Worm (Caenorhabditis elegans): Measurements from ENCODE around the gene pat-2.

Gene pat-2

DNA sequence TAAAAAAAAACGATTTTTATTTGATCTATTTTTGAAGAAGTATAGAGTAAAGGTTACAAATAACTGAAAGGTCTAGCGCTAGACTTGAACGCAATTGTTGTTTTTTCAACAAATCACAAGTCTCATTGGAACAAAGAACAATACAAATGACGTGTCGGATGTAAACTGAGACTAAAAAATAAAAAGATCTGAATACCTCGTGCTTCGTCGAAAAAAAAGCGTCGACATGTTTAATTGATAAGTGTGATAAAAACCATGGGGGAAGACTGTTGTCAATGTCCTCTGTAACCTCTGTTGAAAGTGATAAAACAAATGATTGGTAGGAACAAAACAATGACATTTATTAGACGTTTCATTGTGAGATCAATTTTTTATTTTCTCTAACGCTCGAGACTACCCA is 36.0 kb upstream of the pat-2 start:
- TF ChIP-seq ztf-11 (tag; optimal IDR thresholded peaks at IDR 0.05) = no peak
- TF ChIP-seq T26A8.4 (GFP tag; IDR thresholded peaks at IDR 0.05) = no peak
- TF ChIP-seq aly-2 (tag; optimal IDR thresholded peaks at IDR 0.05) = no peak
- TF ChIP-seq unc-130 (GFP tag; optimal IDR thresholded peaks at IDR 0.05) = no peak
- TF ChIP-seq lin-39 (tag; optimal IDR thresholded peaks at IDR 0.05) = no peak
- no peak for TF ChIP-seq duxl-1 (tag; optimal IDR thresholded peaks at IDR 0.05; ENCODE audit: poor library complexity)
- no peak for TF ChIP-seq lir-3 (tag; optimal IDR thresholded peaks at IDR 0.05)
- no peak for TF ChIP-seq zip-11 (GFP tag; IDR thresholded peaks at IDR 0.05)
- TF ChIP-seq hlh-11 (tag; optimal IDR thresholded peaks at IDR 0.05) = peak; percentile 88
- no peak for TF ChIP-seq ceh-28 (tag; optimal IDR thresholded peaks at IDR 0.05)
- TF ChIP-seq ceh-20 (GFP tag; IDR thresholded peaks at IDR 0.05) = no peak
- no peak for TF ChIP-seq ces-1 (GFP tag; optimal IDR thresholded peaks at IDR 0.05)
- TF ChIP-seq ceh-44 (GFP tag; IDR thresholded peaks at IDR 0.05) = no peak
- no peak for TF ChIP-seq ZK337.2 (GFP tag; IDR thresholded peaks at IDR 0.05)
- no peak for TF ChIP-seq Y5F2A.4 (GFP tag; optimal IDR thresholded peaks at IDR 0.05)
- TF ChIP-seq vab-7 (GFP tag; IDR thresholded peaks at IDR 0.05) = no peak
- no peak for TF ChIP-seq Y48G9A.11 (GFP tag; IDR thresholded peaks at IDR 0.05)
- no peak for TF ChIP-seq ctbp-1 (GFP tag; IDR thresholded peaks at IDR 0.05)
- no peak for TF ChIP-seq F37D6.2 (tag; optimal IDR thresholded peaks at IDR 0.05)
- no peak for TF ChIP-seq F26F4.8 (GFP tag; conservative IDR thresholded peaks at IDR 0.05)
- TF ChIP-seq daf-8 (GFP tag; IDR thresholded peaks at IDR 0.05) = no peak
- no peak for TF ChIP-seq dmd-9 (GFP tag; IDR thresholded peaks at IDR 0.05)
- no peak for TF ChIP-seq nhr-6 (tag; optimal IDR thresholded peaks at IDR 0.05)
- no peak for TF ChIP-seq sdz-12 (GFP tag; optimal IDR thresholded peaks at IDR 0.05)
- TF ChIP-seq daf-19 (GFP tag; conservative IDR thresholded peaks at IDR 0.05) = no peak
- no peak for TF ChIP-seq F10B5.3 (tag; optimal IDR thresholded peaks at IDR 0.05)
- TF ChIP-seq snpc-4 (tag; optimal IDR thresholded peaks at IDR 0.05) = no peak
- no peak for TF ChIP-seq zip-2 (tag; optimal IDR thresholded peaks at IDR 0.05)
- TF ChIP-seq nhr-48 (tag; optimal IDR thresholded peaks at IDR 0.05) = peak; percentile 58
- TF ChIP-seq madf-5 (GFP tag; IDR thresholded peaks at IDR 0.05) = no peak
- no peak for TF ChIP-seq madf-9 (GFP tag; conservative IDR thresholded peaks at IDR 0.05)
- 0 out of 2 replicates have a peak, but pooled peaks have one; percentile 52 for TF ChIP-seq tra-1 (GFP tag; IDR thresholded peaks at IDR 0.05)
- no peak for TF ChIP-seq hmg-1.1 (GFP tag; IDR thresholded peaks at IDR 0.05)
- TF ChIP-seq snpc-1.2 (GFP tag; IDR thresholded peaks at IDR 0.05) = no peak
- no peak for TF ChIP-seq nhr-11 (tag; optimal IDR thresholded peaks at IDR 0.05)
- peak in 1 of 2 experiments; percentile 47 for TF ChIP-seq lsy-2 (tag; optimal IDR thresholded peaks at IDR 0.05)
- no peak for TF ChIP-seq nhr-111 (GFP tag; optimal IDR thresholded peaks at IDR 0.05)
- no peak for TF ChIP-seq lin-13 (GFP tag; optimal IDR thresholded peaks at IDR 0.05)
- TF ChIP-seq arid-1 (GFP tag; conservative IDR thresholded peaks at IDR 0.05) = no peak
- TF ChIP-seq fos-1 (tag; optimal IDR thresholded peaks at IDR 0.05) = no peak
- TF ChIP-seq set-16 (GFP tag; IDR thresholded peaks at IDR 0.05) = no peak
- TF ChIP-seq daf-16 (GFP tag; optimal IDR thresholded peaks at IDR 0.05) = no peak
- peak; percentile 83 for TF ChIP-seq daf-16 (tag; optimal IDR thresholded peaks at IDR 0.05)
- no peak for TF ChIP-seq spr-3 (GFP tag; optimal IDR thresholded peaks at IDR 0.05)
- TF ChIP-seq spr-1 (tag; optimal IDR thresholded peaks at IDR 0.05) = no peak
- no peak for TF ChIP-seq lin-1 (GFP tag; IDR thresholded peaks at IDR 0.05)
- no peak for TF ChIP-seq daf-12 (tag; optimal IDR thresholded peaks at IDR 0.05)
- no peak for TF ChIP-seq lin-38 (GFP tag; IDR thresholded peaks at IDR 0.05)
- TF ChIP-seq mes-2 (tag; optimal IDR thresholded peaks at IDR 0.05; ENCODE audit: poor library complexity, severe bottlenecking) = no peak
- no peak for TF ChIP-seq egl-43 (GFP tag; IDR thresholded peaks at IDR 0.05)
- TF ChIP-seq ceh-82 (tag; optimal IDR thresholded peaks at IDR 0.05) = no peak
- no peak for TF ChIP-seq D1046.2 (GFP tag; IDR thresholded peaks at IDR 0.05)
- no peak for TF ChIP-seq rbr-2 (tag; optimal IDR thresholded peaks at IDR 0.05)

Data from whole organism, L4 larva.